Worm (Caenorhabditis elegans) whole organism, L1 larva: Measurements from ENCODE around the gene R160.13.

Experiments used
- C16A3.4 ChIP-seq: fragments of 150-350 bp; optimal IDR thresholded peaks from 2 replicates; lab custom pipeline; 2014; ENCODE audit warnings: missing biosample characterization, missing genetic modification characterization
- F16B12.6 ChIP-seq: fragments of 150-350 bp; optimal IDR thresholded peaks from 2 replicates; lab custom pipeline; 2014; ENCODE audit warnings: missing biosample characterization, missing genetic modification characterization
- Y116A8C.19 ChIP-seq: sonication (generic microtip); optimal IDR thresholded peaks from 2 replicates; lab custom pipeline; 2016; ENCODE audit warnings: missing compliant biosample characterization, missing genetic modification characterization, borderline replicate concordance
- alr-1 ChIP-seq: fragments of 200-800 bp; sonication (Bioruptor generic); optimal IDR thresholded peaks from 2 replicates; lab custom pipeline; 2018; ENCODE audit warnings: borderline replicate concordance, mild to moderate bottlenecking, missing genetic modification characterization, missing compliant biosample characterization
- ceh-82 ChIP-seq, 3 experiments: fragments of 150-350 bp in 1 of 3; sonication (generic microtip) in 2 of 3; optimal IDR thresholded peaks; 2 replicates each; lab custom pipeline; 2014 to 2017; ENCODE audit warnings: missing biosample characterization in 3 of 3, missing genetic modification characterization in 3 of 3
- ceh-88 ChIP-seq: fragments of 200-800 bp; sonication (Bioruptor generic); IDR thresholded peaks from 2 replicates; pipeline ENCODE4 v1.3.6; 2022; ENCODE audit warnings: missing genetic modification characterization, missing compliant biosample characterization
- dpl-1 ChIP-seq, 3 experiments: fragments of 150-350 bp in 2 of 3; sonication (generic microtip) in 1 of 3; optimal IDR thresholded peaks; 2 replicates each; lab custom pipeline; 2014 to 2017; ENCODE audit warnings: missing biosample characterization in 3 of 3, missing genetic modification characterization in 3 of 3, missing genetic modification reagents in 3 of 3
- dsc-1 ChIP-seq: sonication (generic microtip); optimal IDR thresholded peaks from 2 replicates; lab custom pipeline; 2016; ENCODE audit warnings: mild to moderate bottlenecking, missing genetic modification characterization, missing compliant biosample characterization
- efl-3 ChIP-seq: fragments of 200-800 bp; sonication (Bioruptor generic); optimal IDR thresholded peaks from 2 replicates; lab custom pipeline; 2018; ENCODE audit warnings: mild to moderate bottlenecking, missing genetic modification characterization, missing compliant biosample characterization
- elt-2 ChIP-seq: sonication (generic microtip); optimal IDR thresholded peaks from 2 replicates; lab custom pipeline; 2016; ENCODE audit warnings: missing genetic modification characterization, mild to moderate bottlenecking, inconsistent platforms, missing compliant biosample characterization, missing genetic modification reagents
- ets-5 ChIP-seq: fragments of 200-800 bp; sonication (Bioruptor generic); IDR thresholded peaks from 2 replicates; pipeline ENCODE4 v1.3.6; 2022; ENCODE audit warnings: missing genetic modification characterization, missing compliant biosample characterization
- fkh-10 ChIP-seq: sonication (generic microtip); optimal IDR thresholded peaks from 2 replicates; lab custom pipeline; 2017; ENCODE audit warnings: missing biosample characterization, missing genetic modification reagents, missing genetic modification characterization
- hlh-17 ChIP-seq: fragments of 200-800 bp; sonication (Bioruptor generic); optimal IDR thresholded peaks from 2 replicates; lab custom pipeline; 2018; ENCODE audit warnings: missing genetic modification characterization, mild to moderate bottlenecking, missing compliant biosample characterization, moderate library complexity, borderline replicate concordance
- hlh-4 ChIP-seq: sonication (generic microtip); optimal IDR thresholded peaks from 2 replicates; lab custom pipeline; 2016; ENCODE audit warnings: mild to moderate bottlenecking, missing genetic modification characterization, missing compliant biosample characterization
- hpl-2 ChIP-seq: fragments of 150-350 bp; optimal IDR thresholded peaks from 2 replicates; lab custom pipeline; 2014; ENCODE audit warnings: missing biosample characterization, missing genetic modification reagents, missing genetic modification characterization
- irx-1 ChIP-seq: sonication (generic microtip); optimal IDR thresholded peaks from 2 replicates; lab custom pipeline; 2016; ENCODE audit warnings: missing genetic modification characterization, missing compliant biosample characterization
- lin-13 ChIP-seq: fragments of 150-350 bp; optimal IDR thresholded peaks from 2 replicates; lab custom pipeline; 2014; ENCODE audit warnings: missing biosample characterization, missing genetic modification reagents, missing genetic modification characterization
- lin-14 ChIP-seq: fragments of 200-800 bp; sonication (Bioruptor generic); optimal IDR thresholded peaks from 2 replicates; lab custom pipeline; 2018; ENCODE audit warnings: mild to moderate bottlenecking, missing genetic modification characterization, moderate library complexity, missing compliant biosample characterization
- lin-35 ChIP-seq, 2 experiments: fragments of 150-350 bp; optimal IDR thresholded peaks; 2 replicates each; lab custom pipeline; 2014; ENCODE audit warnings: missing biosample characterization in 2 of 2, missing genetic modification characterization in 2 of 2, missing genetic modification reagents in 2 of 2
- lin-39 ChIP-seq: fragments of 150-350 bp; optimal IDR thresholded peaks from 2 replicates; lab custom pipeline; 2014; ENCODE audit warnings: missing biosample characterization, missing genetic modification reagents, missing genetic modification characterization
- lir-3 ChIP-seq: sonication (generic microtip); optimal IDR thresholded peaks from 2 replicates; lab custom pipeline; 2016; ENCODE audit warnings: mild to moderate bottlenecking, missing genetic modification characterization, moderate library complexity, missing compliant biosample characterization; ENCODE audit not compliant: poor library complexity
- mef-2 ChIP-seq: fragments of 150-350 bp; optimal IDR thresholded peaks from 2 replicates; lab custom pipeline; 2014; ENCODE audit warnings: missing biosample characterization, missing genetic modification characterization
- mep-1 ChIP-seq: fragments of 150-350 bp; optimal IDR thresholded peaks from 2 replicates; lab custom pipeline; 2014; ENCODE audit warnings: missing biosample characterization, missing genetic modification characterization
- nhr-11 ChIP-seq: fragments of 150-350 bp; optimal IDR thresholded peaks from 2 replicates; lab custom pipeline; 2014; ENCODE audit warnings: missing biosample characterization, missing genetic modification characterization
- nhr-12 ChIP-seq: sonication (generic microtip); optimal IDR thresholded peaks from 2 replicates; lab custom pipeline; 2017; ENCODE audit warnings: missing biosample characterization, missing genetic modification characterization
- nhr-237 ChIP-seq: fragments of 150-350 bp; optimal IDR thresholded peaks from 2 replicates; lab custom pipeline; 2014; ENCODE audit warnings: missing biosample characterization, missing genetic modification characterization
- nhr-71 ChIP-seq: sonication (generic microtip); optimal IDR thresholded peaks from 2 replicates; lab custom pipeline; 2016; ENCODE audit warnings: mild to moderate bottlenecking, missing genetic modification characterization, moderate library complexity, missing compliant biosample characterization
- nhr-84 ChIP-seq: sonication (generic microtip); optimal IDR thresholded peaks from 2 replicates; lab custom pipeline; 2017; ENCODE audit warnings: missing biosample characterization, missing genetic modification characterization
- pag-3 ChIP-seq: sonication (generic microtip); optimal IDR thresholded peaks from 2 replicates; lab custom pipeline; 2017; ENCODE audit warnings: missing genetic modification characterization, mild to moderate bottlenecking, missing compliant biosample characterization, antibody characterized with exemption, borderline replicate concordance; ENCODE audit not compliant: insufficient read depth
- skn-1 ChIP-seq: fragments of 150-350 bp; optimal IDR thresholded peaks from 2 replicates; lab custom pipeline; 2014; ENCODE audit warnings: missing biosample characterization, missing genetic modification characterization
- sptf-1 ChIP-seq: fragments of 150-350 bp; optimal IDR thresholded peaks from 2 replicates; lab custom pipeline; 2014; ENCODE audit warnings: missing biosample characterization, missing genetic modification characterization
- swsn-7 ChIP-seq: sonication (generic microtip); optimal IDR thresholded peaks from 2 replicates; lab custom pipeline; 2016; ENCODE audit warnings: missing genetic modification characterization, missing compliant biosample characterization
- tbx-2 ChIP-seq: sonication (generic microtip); optimal IDR thresholded peaks from 2 replicates; lab custom pipeline; 2016; ENCODE audit warnings: missing genetic modification characterization, missing compliant biosample characterization
- tlp-1 ChIP-seq: fragments of 150-350 bp; optimal IDR thresholded peaks from 2 replicates; lab custom pipeline; 2014; ENCODE audit warnings: missing biosample characterization, missing genetic modification characterization
- unc-130 ChIP-seq: fragments of 150-350 bp; optimal IDR thresholded peaks from 2 replicates; lab custom pipeline; 2017; ENCODE audit warnings: missing biosample characterization, missing genetic modification characterization, inconsistent platforms
- vab-15 ChIP-seq: sonication (generic microtip); optimal IDR thresholded peaks from 2 replicates; lab custom pipeline; 2017; ENCODE audit warnings: missing genotype, mild to moderate bottlenecking, missing genetic modification characterization, missing compliant biosample characterization
- xbp-1 ChIP-seq: sonication (generic microtip); optimal IDR thresholded peaks from 2 replicates; lab custom pipeline; 2016; ENCODE audit warnings: missing genetic modification characterization, missing compliant biosample characterization
- zip-4 ChIP-seq: fragments of 200-800 bp; sonication (Bioruptor generic); optimal IDR thresholded peaks from 2 replicates; lab custom pipeline; 2018; ENCODE audit warnings: mild to moderate bottlenecking, missing genetic modification characterization, moderate library complexity, missing compliant biosample characterization
- ztf-11 ChIP-seq, 2 experiments: sonication (generic microtip); optimal IDR thresholded peaks; 2 replicates each; lab custom pipeline; 2016 to 2017; ENCODE audit warnings: missing genetic modification characterization in 2 of 2, missing biosample characterization in 1 of 2, missing compliant biosample characterization in 1 of 2

Gene R160.13

DNA sequence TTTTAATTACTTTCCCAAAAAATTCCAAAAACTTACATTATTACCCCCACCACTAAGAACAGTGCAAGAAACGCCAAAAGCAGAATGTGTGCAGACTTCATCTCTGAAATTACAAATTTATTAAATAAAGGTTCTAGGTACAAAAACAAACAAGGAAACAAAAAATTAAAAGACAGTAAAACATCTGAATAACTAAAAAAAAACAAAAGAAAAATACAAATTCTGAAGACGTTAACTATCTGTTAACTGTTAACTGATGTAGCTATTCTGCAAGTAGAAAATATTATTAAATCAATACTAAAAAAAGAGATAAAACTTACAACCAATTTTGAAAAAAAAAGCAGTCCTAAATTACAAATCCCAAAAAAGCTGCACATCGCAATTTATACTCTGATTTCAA is at the start of gene R160.13:
Gene R160.13, minus strand, starts transcription at position 101 of the 400 bp plus-strand sequence.
- TF ChIP-seq ceh-82 (tag; optimal IDR thresholded peaks at IDR 0.05; lab: Kevin White, UChicago), result no peak
- TF ChIP-seq pag-3, result no peak
- TF ChIP-seq mef-2, result no peak
- TF ChIP-seq nhr-71, result no peak
- TF ChIP-seq hlh-4 (tag; lab: Kevin White, UChicago), result no peak
- TF ChIP-seq nhr-84 (tag; lab: Kevin White, UChicago), result no peak
- no peak for TF ChIP-seq tlp-1 (tag; lab: Kevin White, UChicago)
- no peak for TF ChIP-seq efl-3 (GFP tag; lab: Kevin White, UChicago)
- no peak for TF ChIP-seq swsn-7 (tag; lab: Kevin White, UChicago)
- TF ChIP-seq elt-2 (tag; lab: Kevin White, UChicago), result no peak
- no peak for TF ChIP-seq ztf-11 (tag; optimal IDR thresholded peaks at IDR 0.05; lab: Kevin White, UChicago)
- TF ChIP-seq lin-14 (GFP tag; lab: Kevin White, UChicago), result no peak
- TF ChIP-seq dsc-1, result no peak
- TF ChIP-seq alr-1 (tag; lab: Kevin White, UChicago), result no peak
- no peak for TF ChIP-seq lir-3 (tag; lab: Kevin White, UChicago)
- TF ChIP-seq nhr-237 (tag; lab: Kevin White, UChicago), result no peak
- no peak for TF ChIP-seq lin-39 (tag; lab: Kevin White, UChicago)
- TF ChIP-seq, all 84 proteins: peak for 0

DNA sequence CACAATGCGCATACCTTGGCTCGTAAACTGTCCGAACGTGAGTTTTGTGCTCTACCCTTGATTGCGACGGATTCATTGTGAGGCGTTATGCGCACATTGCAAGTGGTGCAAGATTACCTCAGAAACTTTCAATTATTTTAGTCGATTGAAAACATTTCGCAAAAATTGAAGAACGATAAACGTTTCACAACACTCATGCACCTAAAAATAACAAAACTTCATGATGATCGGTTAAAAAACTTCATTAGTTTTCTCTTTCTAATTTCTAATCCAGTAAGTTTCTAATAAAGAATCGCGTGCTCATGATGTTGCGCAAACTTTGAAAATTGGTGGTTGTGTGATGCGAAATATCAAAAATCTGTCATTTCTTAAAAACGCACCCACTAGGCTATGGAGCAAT is 47.4 kb upstream of the R160.13 start, which contains the start of gene dop-1:
Gene dop-1, minus strand, starts transcription at position 101 of the 400 bp plus-strand sequence.
- TF ChIP-seq sptf-1 (tag; lab: Kevin White, UChicago), result no peak
- TF ChIP-seq F16B12.6, result no peak
- TF ChIP-seq swsn-7 (tag; lab: Kevin White, UChicago), result no peak
- no peak for TF ChIP-seq nhr-12 (tag; lab: Kevin White, UChicago)
- TF ChIP-seq dpl-1 (GFP tag; optimal IDR thresholded peaks at IDR 0.05; lab: Kevin White, UChicago), result no peak
- TF ChIP-seq unc-130 (tag; lab: Kevin White, UChicago), result no peak
- TF ChIP-seq C16A3.4 (tag; lab: Kevin White, UChicago), result no peak
- TF ChIP-seq xbp-1 (tag; lab: Kevin White, UChicago), result no peak
- TF ChIP-seq lin-35 (GFP tag; optimal IDR thresholded peaks at IDR 0.05; lab: Kevin White, UChicago), result no peak
- no peak for TF ChIP-seq nhr-237 (tag; lab: Kevin White, UChicago)
- TF ChIP-seq ztf-11 (tag; optimal IDR thresholded peaks at IDR 0.05; lab: Kevin White, UChicago), result no peak
- TF ChIP-seq zip-4, result no peak
- no peak for TF ChIP-seq elt-2 (tag; lab: Kevin White, UChicago)
- TF ChIP-seq vab-15 (tag; lab: Kevin White, UChicago), result no peak
- TF ChIP-seq, all 84 proteins: peak for 0

DNA sequence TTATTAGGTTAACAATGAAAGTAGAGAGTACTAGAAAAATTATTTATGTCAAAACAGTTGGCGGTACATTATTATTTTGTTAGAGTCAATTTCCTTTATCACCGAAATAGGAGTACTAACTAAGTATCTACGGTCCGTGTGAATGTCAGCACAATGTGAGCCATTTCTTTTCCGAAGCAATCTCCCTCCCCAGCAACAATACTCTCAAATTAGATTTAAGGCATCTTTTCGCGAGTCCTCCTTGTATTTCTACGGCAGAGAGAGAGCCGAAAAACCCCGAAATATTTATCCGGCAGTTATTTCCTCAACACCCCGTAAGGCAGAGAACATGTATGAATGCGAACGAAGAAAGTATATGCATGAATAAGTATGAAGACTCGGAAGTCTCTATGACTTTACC is 44.0 kb upstream of the R160.13 start:
- TF ChIP-seq nhr-11 (tag; lab: Kevin White, UChicago) (no peak), lin-14 (GFP tag; lab: Kevin White, UChicago) (peak; percentile 17), fkh-10 (peak; percentile 28)

DNA sequence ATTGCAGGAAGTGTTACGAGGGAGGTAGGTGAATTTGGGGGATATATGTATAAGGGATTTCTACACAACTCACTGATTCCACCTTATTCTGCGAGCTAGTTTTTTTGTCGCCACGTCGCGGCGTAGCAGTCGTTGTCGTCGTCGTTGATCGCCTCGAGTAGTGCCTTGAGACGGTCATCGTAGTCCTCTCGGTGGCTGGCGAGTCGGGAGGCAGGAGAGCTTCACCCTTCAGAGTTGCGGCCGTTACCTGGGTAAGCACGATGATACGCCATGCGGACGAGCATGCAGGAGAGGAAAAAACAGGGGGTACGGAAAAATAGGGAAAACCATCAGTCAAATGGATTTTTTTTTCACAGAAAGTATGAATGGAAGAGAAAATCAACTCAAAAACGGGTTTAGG is 41.9 kb upstream of the R160.13 start:
- TF ChIP-seq ceh-88 (no peak), lin-13 (GFP tag; lab: Kevin White, UChicago) (no peak), dsc-1 (no peak), mep-1 (tag; lab: Kevin White, UChicago) (no peak), Y116A8C.19 (tag; lab: Kevin White, UChicago) (no peak), nhr-12 (tag; lab: Kevin White, UChicago) (no peak), ets-5 (no peak), tbx-2 (tag; lab: Kevin White, UChicago) (no peak), irx-1 (tag; lab: Kevin White, UChicago) (no peak), hpl-2 (GFP tag; lab: Kevin White, UChicago) (no peak), skn-1 (tag; lab: Kevin White, UChicago) (no peak), lin-35 (GFP tag; optimal IDR thresholded peaks at IDR 0.05; lab: Kevin White, UChicago) (no peak), ztf-11 (tag; optimal IDR thresholded peaks at IDR 0.05; lab: Kevin White, UChicago) (no peak), hlh-17 (no peak)
